Worm (Caenorhabditis elegans): ENCODE measurements around the gene pri-1.
A peak's percentile ranks its signal among the peaks of the same experiment; 100 is the strongest.

pri-1 gene

ce11 chrIII:9646440-9647021 lies 32.5 kb upstream of the pri-1 start:
- no peak for TF ChIP-seq F57C9.4 (tag; optimal IDR thresholded peaks at IDR 0.05)

- TF ChIP-seq dox-1 (GFP tag; IDR thresholded peaks at IDR 0.05), result no peak
- no peak for TF ChIP-seq ekl-4 (GFP tag; IDR thresholded peaks at IDR 0.05)
- no peak for TF ChIP-seq fkh-3 (tag; optimal IDR thresholded peaks at IDR 0.05)
- no peak for TF ChIP-seq rpc-1 (optimal IDR thresholded peaks at IDR 0.05)
- TF ChIP-seq rpc-1 (tag; optimal IDR thresholded peaks at IDR 0.05), result no peak
- no peak for TF ChIP-seq ztf-18 (tag; optimal IDR thresholded peaks at IDR 0.05)
- TF ChIP-seq zfh-2 (GFP tag; conservative IDR thresholded peaks at IDR 0.05), result no peak
- no peak for TF ChIP-seq let-607 (tag; optimal IDR thresholded peaks at IDR 0.05)
- TF ChIP-seq lir-1 (GFP tag; conservative IDR thresholded peaks at IDR 0.05), result no peak
- no peak for TF ChIP-seq snpc-4 (GFP tag; optimal IDR thresholded peaks at IDR 0.05)
- no peak for TF ChIP-seq snpc-4 (tag; optimal IDR thresholded peaks at IDR 0.05)
Measured at ce11 chrIII:9645099-9645498, 31.0 kb upstream of the pri-1 start.

- TF ChIP-seq B0261.1 (tag; optimal IDR thresholded peaks at IDR 0.05), result no peak
- no peak for TF ChIP-seq F10E7.11 (tag; optimal IDR thresholded peaks at IDR 0.05)
- no peak for TF ChIP-seq mxl-1 (tag; optimal IDR thresholded peaks at IDR 0.05)
- 0 out of 2 replicates have a peak, but pooled peaks have one; percentile 44 for TF ChIP-seq zfh-2 (GFP tag; conservative IDR thresholded peaks at IDR 0.05)
- no peak for TF ChIP-seq madf-10 (tag; optimal IDR thresholded peaks at IDR 0.05)
Measured at ce11 chrIII:9642110-9642509, 28.0 kb upstream of the pri-1 start.

ce11 chrIII:9639281-9640050 lies 25.4 kb upstream of the pri-1 start:
- TF ChIP-seq zfh-2 (GFP tag; conservative IDR thresholded peaks at IDR 0.05), result peak; percentile 85
- peak; percentile 38; the same call in 1 of the 2 replicates for TF ChIP-seq egrh-3 (GFP tag; IDR thresholded peaks at IDR 0.05)
- no peak for TF ChIP-seq ztf-25 (GFP tag; IDR thresholded peaks at IDR 0.05)

- TF ChIP-seq dox-1 (GFP tag; IDR thresholded peaks at IDR 0.05) (0 out of 2 replicates have a peak, but pooled peaks have one; percentile 15), B0336.3 (GFP tag; IDR thresholded peaks at IDR 0.05) (no peak), F10E7.11 (tag; optimal IDR thresholded peaks at IDR 0.05) (no peak), ets-4 (GFP tag; optimal IDR thresholded peaks at IDR 0.05) (peak; percentile 65), cebp-1 (GFP tag; IDR thresholded peaks at IDR 0.05) (no peak), cebp-1 (tag; optimal IDR thresholded peaks at IDR 0.05) (no peak), ccch-3 (GFP tag; optimal IDR thresholded peaks at IDR 0.05) (no peak), F37B4.10 (GFP tag; IDR thresholded peaks at IDR 0.05) (no peak), C17E4.6 (GFP tag; IDR thresholded peaks at IDR 0.05) (no peak), pha-4 (tag; optimal IDR thresholded peaks at IDR 0.05) (no peak), tlf-1 (GFP tag; optimal IDR thresholded peaks at IDR 0.05) (no peak), let-607 (tag; optimal IDR thresholded peaks at IDR 0.05) (peak; percentile 47 to 86), let-526 (GFP tag; IDR thresholded peaks at IDR 0.05) (no peak), dpl-1 (GFP tag; optimal IDR thresholded peaks at IDR 0.05) (no peak), K11D2.4 (GFP tag; IDR thresholded peaks at IDR 0.05) (no peak), nhr-80 (tag; optimal IDR thresholded peaks at IDR 0.05) (peak; percentile 98), F49E8.2 (tag; optimal IDR thresholded peaks at IDR 0.05; ENCODE audit: insufficient read depth) (no peak)
Measured at ce11 chrIII:9638159-9638754, 24.2 kb upstream of the pri-1 start.

Data from whole organism, young adult.